Worm (Caenorhabditis elegans) whole organism, midembryonic: ENCODE data around the gene C25H3.11.

Source experiments
- flt-1 ChIP-seq: fragments of 200-800 bp; sonication (Bioruptor generic); IDR thresholded peaks from 2 replicates; pipeline ENCODE4 v1.3.6; 2022; ENCODE audit warnings: missing genetic modification characterization, missing compliant biosample characterization
- ref-1 ChIP-seq: fragments of 200-800 bp; sonication (Bioruptor generic); conservative IDR thresholded peaks from 2 replicates; pipeline ENCODE4 v1.3.6; 2022; ENCODE audit warnings: missing genetic modification reagents, missing genetic modification characterization, missing compliant biosample characterization

ce11 chrII:5688959-5689358, at the start of gene C25H3.11:
- TF ChIP-seq ref-1 (GFP tag; lab: Robert Waterston, UW) (no peak), flt-1 (GFP tag; lab: Robert Waterston, UW) (no peak)
